Fruit fly (Drosophila melanogaster): ENCODE measurements around the gene SPoCk.

dm6 chr3L:22724046-22724771 is 25.0 kb upstream of the SPoCk start:
- TF ChIP-seq psq (optimal IDR thresholded peaks at IDR 0.05) = no peak
- TF ChIP-seq Myc (optimal IDR thresholded peaks at IDR 0.05) = no peak
- no peak for TF ChIP-seq Sin3A (optimal IDR thresholded peaks at IDR 0.05)
- TF ChIP-seq h (optimal IDR thresholded peaks at IDR 0.05) = no peak
- no peak for TF ChIP-seq ttk (optimal IDR thresholded peaks at IDR 0.05)
